Worm (Caenorhabditis elegans) whole organism, L3 larva: ENCODE data around the gene F53F8.7.
A peak's percentile ranks its signal among the peaks of the same experiment; 100 is the strongest.

Source experiments
- R02D3.7 ChIP-seq: fragments of 150-350 bp; optimal IDR thresholded peaks from 2 replicates; lab custom pipeline; 2014; ENCODE audit warnings: missing biosample characterization, missing genetic modification characterization
- ZK546.5 ChIP-seq: sonication (generic microtip); optimal IDR thresholded peaks from 2 replicates; lab custom pipeline; 2017; ENCODE audit warnings: missing biosample characterization, missing genetic modification characterization
- aly-2 ChIP-seq: fragments of 150-350 bp; optimal IDR thresholded peaks from 2 replicates; lab custom pipeline; 2014; ENCODE audit warnings: missing biosample characterization, missing genetic modification characterization
- ceh-16 ChIP-seq: sonication (generic microtip); optimal IDR thresholded peaks from 2 replicates; lab custom pipeline; 2017; ENCODE audit warnings: missing biosample characterization, missing genetic modification characterization
- ceh-28 ChIP-seq: fragments of 150-350 bp; optimal IDR thresholded peaks from 2 replicates; lab custom pipeline; 2014; ENCODE audit warnings: missing biosample characterization, missing genetic modification reagents, missing genetic modification characterization
- ceh-82 ChIP-seq: fragments of 150-350 bp; optimal IDR thresholded peaks from 2 replicates; lab custom pipeline; 2014; ENCODE audit warnings: missing biosample characterization, missing genetic modification characterization
- ceh-9 ChIP-seq: sonication (generic microtip); optimal IDR thresholded peaks from 2 replicates; lab custom pipeline; 2018; ENCODE audit warnings: missing biosample characterization, missing genetic modification characterization
- daf-12 ChIP-seq: fragments of 150-350 bp; optimal IDR thresholded peaks from 2 replicates; lab custom pipeline; 2014; ENCODE audit warnings: missing biosample characterization, missing genetic modification reagents, missing genetic modification characterization
- egl-27 ChIP-seq: sonication (generic microtip); optimal IDR thresholded peaks from 4 replicates; lab custom pipeline; 2017; ENCODE audit warnings: missing biosample characterization, missing genetic modification reagents, missing genetic modification characterization
- egl-5 ChIP-seq: fragments of 150-350 bp; optimal IDR thresholded peaks from 2 replicates; lab custom pipeline; 2017; ENCODE audit warnings: missing biosample characterization, missing genetic modification reagents, missing genetic modification characterization, inconsistent platforms
- elt-1 ChIP-seq: fragments of 150-350 bp; optimal IDR thresholded peaks from 2 replicates; lab custom pipeline; 2014; ENCODE audit warnings: missing biosample characterization, missing genetic modification characterization
- elt-2 ChIP-seq: sonication (generic microtip); optimal IDR thresholded peaks from 2 replicates; lab custom pipeline; 2016; ENCODE audit warnings: missing genetic modification reagents, mild to moderate bottlenecking, missing genetic modification characterization, missing compliant biosample characterization
- eor-1 ChIP-seq, 2 experiments: fragments of 150-350 bp; optimal IDR thresholded peaks; 2 replicates each; lab custom pipeline; 2014 to 2018; ENCODE audit warnings: missing biosample characterization in 2 of 2, missing genetic modification characterization in 2 of 2
- fkh-10 ChIP-seq: sonication (generic microtip); optimal IDR thresholded peaks from 2 replicates; lab custom pipeline; 2017; ENCODE audit warnings: missing biosample characterization, missing genetic modification reagents, missing genetic modification characterization
- fkh-2 ChIP-seq: fragments of 150-350 bp; optimal IDR thresholded peaks from 2 replicates; lab custom pipeline; 2014; ENCODE audit warnings: missing biosample characterization, missing genetic modification reagents, missing genetic modification characterization
- fos-1 ChIP-seq: fragments of 150-350 bp; optimal IDR thresholded peaks from 2 replicates; lab custom pipeline; 2014; ENCODE audit warnings: missing biosample characterization, missing genetic modification characterization
- hmg-11 ChIP-seq: sonication (generic microtip); optimal IDR thresholded peaks from 2 replicates; lab custom pipeline; 2016; ENCODE audit warnings: missing genetic modification characterization, missing compliant biosample characterization
- jun-1 ChIP-seq: fragments of 150-350 bp; optimal IDR thresholded peaks from 2 replicates; lab custom pipeline; 2014; ENCODE audit warnings: missing biosample characterization, missing genetic modification reagents, missing genetic modification characterization
- lin-15B ChIP-seq: fragments of 150-350 bp; optimal IDR thresholded peaks from 2 replicates; lab custom pipeline; 2014; ENCODE audit warnings: missing biosample characterization, missing genetic modification characterization
- lin-39 ChIP-seq: fragments of 150-350 bp; optimal IDR thresholded peaks from 2 replicates; lab custom pipeline; 2018; ENCODE audit warnings: missing biosample characterization, missing genetic modification reagents, missing genetic modification characterization
- mdl-1 ChIP-seq: fragments of 150-350 bp; optimal IDR thresholded peaks from 2 replicates; lab custom pipeline; 2014; ENCODE audit warnings: missing biosample characterization, missing genetic modification characterization
- nfya-1 ChIP-seq: sonication (generic microtip); optimal IDR thresholded peaks from 2 replicates; lab custom pipeline; 2017; ENCODE audit warnings: missing genetic modification characterization, mild to moderate bottlenecking, missing compliant biosample characterization, antibody characterized with exemption, moderate library complexity; ENCODE audit not compliant: insufficient read depth
- nhr-11 ChIP-seq: fragments of 150-350 bp; optimal IDR thresholded peaks from 2 replicates; lab custom pipeline; 2014; ENCODE audit warnings: missing biosample characterization, missing genetic modification characterization
- nhr-12 ChIP-seq: fragments of 150-350 bp; optimal IDR thresholded peaks from 2 replicates; lab custom pipeline; 2014; ENCODE audit warnings: missing biosample characterization, missing genetic modification characterization
- nhr-23 ChIP-seq: fragments of 150-350 bp; optimal IDR thresholded peaks from 2 replicates; lab custom pipeline; 2014; ENCODE audit warnings: missing biosample characterization, missing genetic modification reagents, missing genetic modification characterization
- nhr-25 ChIP-seq: sonication (generic microtip); optimal IDR thresholded peaks from 2 replicates; lab custom pipeline; 2017; ENCODE audit warnings: missing biosample characterization, missing genetic modification characterization
- nhr-28 ChIP-seq: fragments of 150-350 bp; optimal IDR thresholded peaks from 2 replicates; lab custom pipeline; 2014; ENCODE audit warnings: missing biosample characterization, missing genetic modification characterization
- nhr-43 ChIP-seq: sonication (generic microtip); optimal IDR thresholded peaks from 2 replicates; lab custom pipeline; 2016; ENCODE audit warnings: mild to moderate bottlenecking, missing genetic modification characterization, missing compliant biosample characterization; ENCODE audit not compliant: poor library complexity, severe bottlenecking
- nhr-67 ChIP-seq: fragments of 150-350 bp; optimal IDR thresholded peaks from 2 replicates; lab custom pipeline; 2014; ENCODE audit warnings: missing biosample characterization, missing genetic modification characterization
- nhr-76 ChIP-seq: fragments of 150-350 bp; sonication (generic microtip); optimal IDR thresholded peaks from 5 replicates; lab custom pipeline; 2014; ENCODE audit warnings: missing biosample characterization, missing genetic modification characterization
- pha-4 ChIP-seq: fragments of 150-350 bp; optimal IDR thresholded peaks from 2 replicates; lab custom pipeline; 2014; ENCODE audit warnings: missing biosample characterization, missing genetic modification reagents, missing genetic modification characterization
- pqm-1 ChIP-seq: fragments of 150-350 bp; optimal IDR thresholded peaks from 2 replicates; lab custom pipeline; 2017; ENCODE audit warnings: missing biosample characterization, missing genetic modification characterization, inconsistent platforms
- sea-2 ChIP-seq: fragments of 150-350 bp; sonication (generic microtip); optimal IDR thresholded peaks from 4 replicates; lab custom pipeline; 2014; ENCODE audit warnings: missing biosample characterization, missing genetic modification reagents, missing genetic modification characterization
- skn-1 ChIP-seq: fragments of 150-350 bp; optimal IDR thresholded peaks from 2 replicates; lab custom pipeline; 2014; ENCODE audit warnings: missing biosample characterization, missing genetic modification characterization
- snpc-4 ChIP-seq: fragments of 150-350 bp; optimal IDR thresholded peaks from 2 replicates; lab custom pipeline; 2014; ENCODE audit warnings: missing biosample characterization, missing genetic modification characterization
- tbx-2 ChIP-seq: sonication (generic microtip); optimal IDR thresholded peaks from 2 replicates; lab custom pipeline; 2016; ENCODE audit warnings: mild to moderate bottlenecking, missing genetic modification characterization, missing compliant biosample characterization
- unc-39 ChIP-seq: sonication (generic microtip); optimal IDR thresholded peaks from 4 replicates; lab custom pipeline; 2017; ENCODE audit warnings: missing biosample characterization, missing genetic modification characterization
- unc-62 ChIP-seq: fragments of 150-350 bp; sonication (generic microtip); optimal IDR thresholded peaks from 4 replicates; lab custom pipeline; 2014; ENCODE audit warnings: missing biosample characterization, missing genetic modification reagents, missing genetic modification characterization
- zag-1 ChIP-seq: fragments of 150-350 bp; optimal IDR thresholded peaks from 2 replicates; lab custom pipeline; 2014; ENCODE audit warnings: missing biosample characterization, missing genetic modification characterization
- ztf-4 ChIP-seq: fragments of 150-350 bp; optimal IDR thresholded peaks from 2 replicates; lab custom pipeline; 2014; ENCODE audit warnings: missing biosample characterization, missing genetic modification characterization

The F53F8.7 gene

ce11 chrV:20744290-20744837 is 46.2 kb upstream of the F53F8.7 start, which contains the start of gene dnj-25 (continued):
- TF ChIP-seq egl-27 (tag; lab: Kevin White, UChicago) (no peak), daf-12 (tag; lab: Kevin White, UChicago) (no peak), hmg-11 (peak; percentile 39), nhr-67 (tag; lab: Kevin White, UChicago) (no peak), ceh-9 (no peak), mdl-1 (no peak), eor-1 (tag; optimal IDR thresholded peaks at IDR 0.05; lab: Kevin White, UChicago) (no peak), ceh-28 (no peak), pqm-1 (tag; lab: Kevin White, UChicago) (no peak), skn-1 (tag; lab: Kevin White, UChicago) (no peak), jun-1 (tag; lab: Kevin White, UChicago) (no peak), fos-1 (no peak), ztf-4 (tag; lab: Kevin White, UChicago) (no peak), zag-1 (tag; lab: Kevin White, UChicago) (no peak)

- TF ChIP-seq jun-1 (tag; lab: Kevin White, UChicago): no peak
- TF ChIP-seq fos-1: no peak
- TF ChIP-seq nhr-67 (tag; lab: Kevin White, UChicago): no peak
- TF ChIP-seq daf-12 (tag; lab: Kevin White, UChicago): no peak
- TF ChIP-seq fkh-10: no peak
- no peak for TF ChIP-seq fkh-2
- TF ChIP-seq nfya-1 (tag; lab: Kevin White, UChicago): peak; percentile 4
Observed at ce11 chrV:20739387-20739786, 41.2 kb upstream of the F53F8.7 start.

- TF ChIP-seq sea-2 (GFP tag; lab: Kevin White, UChicago) (no peak), elt-1 (tag; lab: Kevin White, UChicago) (no peak), lin-39 (tag; lab: Kevin White, UChicago) (no peak), nfya-1 (tag; lab: Kevin White, UChicago) (no peak), nhr-12 (tag; lab: Kevin White, UChicago) (no peak), nhr-23 (tag; lab: Kevin White, UChicago) (no peak), ceh-28 (no peak), zag-1 (tag; lab: Kevin White, UChicago) (no peak), jun-1 (tag; lab: Kevin White, UChicago) (no peak), pqm-1 (tag; lab: Kevin White, UChicago) (no peak), mdl-1 (no peak), nhr-11 (no peak), fos-1 (no peak), pha-4 (no peak), ceh-82 (tag; lab: Kevin White, UChicago) (no peak), nhr-28 (tag; lab: Kevin White, UChicago) (no peak), nhr-25 (no peak)
Observed at ce11 chrV:20734658-20735057, 36.5 kb upstream of the F53F8.7 start, which contains the start of gene srxa-6. Gene srxa-6, plus strand, starts transcription at chrV:20734958.

ce11 chrV:20731787-20732186 is 33.6 kb upstream of the F53F8.7 start, which contains the start of gene srxa-1:
Gene srxa-1, plus strand, starts transcription at chrV:20732087.
- TF ChIP-seq ceh-16 (tag; lab: Kevin White, UChicago): no peak
- no peak for TF ChIP-seq jun-1 (tag; lab: Kevin White, UChicago)

ce11 chrV:20728763-20729350 is 30.7 kb upstream of the F53F8.7 start, which contains the start of gene ipla-3:
Gene ipla-3, minus strand, starts transcription at chrV:20729272.
- TF ChIP-seq nhr-12 (tag; lab: Kevin White, UChicago) (no peak), fos-1 (no peak), ceh-28 (peak; percentile 70), nhr-76 (tag; lab: Kevin White, UChicago) (no peak), fkh-10 (peak; percentile 47), hmg-11 (peak; percentile 61), nhr-67 (tag; lab: Kevin White, UChicago) (no peak), mdl-1 (peak; percentile 76), nhr-23 (tag; lab: Kevin White, UChicago) (peak; percentile 34), sea-2 (GFP tag; lab: Kevin White, UChicago) (no peak), pqm-1 (tag; lab: Kevin White, UChicago) (peak; percentile 97), pha-4 (peak; percentile 97), snpc-4 (tag; lab: Kevin White, UChicago) (peak; percentile 53), ZK546.5 (tag; lab: Kevin White, UChicago) (no peak), unc-39 (no peak), lin-39 (tag; lab: Kevin White, UChicago) (peak; percentile 38), ztf-4 (tag; lab: Kevin White, UChicago) (no peak), unc-62 (no peak), nfya-1 (tag; lab: Kevin White, UChicago) (peak; percentile 68), tbx-2 (no peak), egl-27 (tag; lab: Kevin White, UChicago) (no peak), egl-5 (tag; lab: Kevin White, UChicago) (peak; percentile 96), elt-2 (tag; lab: Kevin White, UChicago) (peak; percentile 89), R02D3.7 (tag; lab: Kevin White, UChicago) (no peak), jun-1 (tag; lab: Kevin White, UChicago) (peak; percentile 71), lin-15B (peak; percentile 12), daf-12 (tag; lab: Kevin White, UChicago) (no peak), nhr-43 (tag; lab: Kevin White, UChicago) (no peak), aly-2 (tag; lab: Kevin White, UChicago) (no peak), nhr-11 (no peak), eor-1 (tag; optimal IDR thresholded peaks at IDR 0.05; lab: Kevin White, UChicago) (no peak)
